Fruit fly (Drosophila melanogaster): Measurements from ENCODE around the gene CG6686.

Gene CG6686

DNA sequence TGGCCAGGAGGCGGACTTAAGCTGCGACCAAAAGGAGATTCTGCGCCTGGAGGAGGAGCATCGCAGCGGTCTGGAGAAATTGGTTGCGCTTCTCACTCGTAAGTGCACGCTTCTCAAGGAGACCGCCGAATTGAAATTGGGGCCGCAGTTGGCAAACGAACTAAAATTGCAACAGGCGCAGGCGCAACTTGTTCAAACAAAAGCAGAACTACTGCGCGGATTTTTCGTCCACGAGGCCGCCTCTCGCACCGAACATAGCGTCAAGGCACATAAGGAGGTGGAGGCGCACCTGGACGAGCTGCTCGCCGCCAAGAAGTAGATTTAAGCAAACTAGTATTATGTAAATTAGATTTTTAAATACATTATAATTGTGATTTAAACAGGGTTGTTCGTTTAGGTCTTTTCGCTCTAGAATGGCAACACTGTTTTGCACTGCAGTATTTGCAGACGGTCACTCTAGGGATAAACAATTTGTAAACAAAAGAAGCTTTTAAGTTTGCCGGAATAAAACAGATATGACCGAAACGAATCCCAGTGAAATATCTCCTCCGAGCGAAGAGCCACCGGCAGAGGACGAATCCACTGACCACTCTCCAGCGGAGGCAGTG is 2.7 kb upstream of the CG6686 start, which contains the start of gene escl:
Gene escl (plus strand): TSS at position 470 of the 608 bp plus-strand sequence.
- peak; percentile 26 for TF ChIP-seq Myb (GFP tag; optimal IDR thresholded peaks at IDR 0.05)
- TF ChIP-seq CG3847 (GFP tag; IDR thresholded peaks at IDR 0.05), result 0 out of 2 replicates have a peak, but pooled peaks have one; percentile 29
- peak; percentile 1 for TF ChIP-seq CoRest (tag; optimal IDR thresholded peaks at IDR 0.05)
- TF ChIP-seq CG15601 (tag; optimal IDR thresholded peaks at IDR 0.05), result no peak
- peak; percentile 75 for TF ChIP-seq E2f2 (GFP tag; IDR thresholded peaks at IDR 0.05)
- peak; percentile 71 for TF ChIP-seq Med (GFP tag)
- TF ChIP-seq MBD-R2 (GFP tag; IDR thresholded peaks at IDR 0.05), result peak; percentile 85
- TF ChIP-seq stwl (tag; optimal IDR thresholded peaks at IDR 0.05), result peak; percentile 41
- no peak for TF ChIP-seq CG12155 (GFP tag; optimal IDR thresholded peaks at IDR 0.05)
- peak in 1 of 2 experiments; percentile 21 for TF ChIP-seq Pdp1 (GFP tag; optimal IDR thresholded peaks at IDR 0.05)
- no peak for TF ChIP-seq usp (GFP tag; optimal IDR thresholded peaks at IDR 0.05)
- peak; percentile 57 for TF ChIP-seq pzg (GFP tag; optimal IDR thresholded peaks at IDR 0.05)
- TF ChIP-seq lab (GFP tag; optimal IDR thresholded peaks at IDR 0.05), result no peak
- TF ChIP-seq CG13287 (GFP tag; IDR thresholded peaks at IDR 0.05; ENCODE audit: partially characterized antibody), result peak; percentile 50
- TF ChIP-seq sens (GFP tag), result peak; percentile 51
- peak; percentile 18 for TF ChIP-seq CG12659 (GFP tag; optimal IDR thresholded peaks at IDR 0.05)
- TF ChIP-seq CG8359 (GFP tag; optimal IDR thresholded peaks at IDR 0.05; ENCODE audit: borderline replicate concordance), result no peak
- TF ChIP-seq chinmo (GFP tag; IDR thresholded peaks at IDR 0.05; ENCODE audit: partially characterized antibody), result peak; percentile 50; the same call in 1 of the 4 replicates
- peak; percentile 94 for TF ChIP-seq CG3281 (GFP tag; optimal IDR thresholded peaks at IDR 0.05)
- TF ChIP-seq Dp (GFP tag; optimal IDR thresholded peaks at IDR 0.05), result peak; percentile 61
- TF ChIP-seq psq (GFP tag; optimal IDR thresholded peaks at IDR 0.05), result no peak
- peak; percentile 90 for TF ChIP-seq vvl (GFP tag; IDR thresholded peaks at IDR 0.05)
- 0 out of 2 replicates have a peak, but pooled peaks have one; percentile 9 for TF ChIP-seq NFAT (GFP tag; IDR thresholded peaks at IDR 0.05)
- TF ChIP-seq CG15479 (GFP tag; optimal IDR thresholded peaks at IDR 0.05), result no peak
- TF ChIP-seq ci (GFP tag; IDR thresholded peaks at IDR 0.05), result 0 out of 3 replicates have a peak, but pooled peaks have one; percentile 5
- peak; percentile 56 for TF ChIP-seq gfzf (GFP tag; optimal IDR thresholded peaks at IDR 0.05)
- peak; percentile 55 for TF ChIP-seq ewg (GFP tag; optimal IDR thresholded peaks at IDR 0.05)
- peak; percentile 14; the same call in 1 of the 2 replicates for TF ChIP-seq CG6689 (GFP tag; IDR thresholded peaks at IDR 0.05)
- peak; percentile 24; the same call in 1 of the 3 replicates for TF ChIP-seq row (GFP tag; IDR thresholded peaks at IDR 0.05)
- no peak for TF ChIP-seq Blimp-1 (GFP tag; optimal IDR thresholded peaks at IDR 0.05)
- TF ChIP-seq CG9932 (GFP tag; IDR thresholded peaks at IDR 0.05), result peak; percentile 38
- TF ChIP-seq unc-4 (GFP tag; IDR thresholded peaks at IDR 0.05; ENCODE audit: partially characterized antibody), result 0 out of 2 replicates have a peak, but pooled peaks have one; percentile 24
- TF ChIP-seq CG15514 (GFP tag; optimal IDR thresholded peaks at IDR 0.05), result peak; percentile 4

DNA sequence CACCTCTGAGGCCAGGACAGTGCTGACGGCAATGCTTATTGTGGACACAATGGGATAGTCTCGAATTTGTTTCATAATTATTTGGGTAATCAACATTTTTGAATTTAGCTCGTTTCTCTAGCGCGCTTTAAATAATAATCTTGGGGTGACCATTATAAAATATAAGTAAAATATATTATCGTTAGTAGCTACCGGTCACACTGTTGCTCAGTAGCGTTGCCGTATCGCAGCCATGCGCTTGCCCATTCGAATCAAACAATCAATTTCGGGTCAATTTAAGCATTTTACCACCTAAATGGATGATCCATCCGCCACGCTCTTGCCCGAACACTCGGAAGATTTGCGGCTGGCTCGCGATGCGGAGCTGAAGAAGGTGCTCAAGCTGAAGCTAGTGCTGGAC is 1.9 kb upstream of the CG6686 start, which contains the start of the genes zuc and dgt2:
Gene zuc (minus strand): TSS at position 154 of the 400 bp plus-strand sequence.
Gene dgt2 (plus strand): TSS at position 208 of the 400 bp plus-strand sequence.
- TF ChIP-seq row (GFP tag; IDR thresholded peaks at IDR 0.05) (peak; percentile 27; the same call in 1 of the 3 replicates), Camta (GFP tag; optimal IDR thresholded peaks at IDR 0.05) (no peak), Gug (GFP tag; IDR thresholded peaks at IDR 0.05) (no peak), CG5953 (GFP tag; IDR thresholded peaks at IDR 0.05) (no peak), lab (GFP tag; optimal IDR thresholded peaks at IDR 0.05) (no peak), CG13624 (GFP tag; optimal IDR thresholded peaks at IDR 0.05) (no peak), Tbp (GFP tag; optimal IDR thresholded peaks at IDR 0.05) (no peak), HLH54F (GFP tag; optimal IDR thresholded peaks at IDR 0.05) (no peak), GATAe (GFP tag; conservative IDR thresholded peaks at IDR 0.05) (no peak), mld (GFP tag; IDR thresholded peaks at IDR 0.05; ENCODE audit: partially characterized antibody) (no peak), ATbp (GFP tag; optimal IDR thresholded peaks at IDR 0.05) (no peak), CG2116 (GFP tag; optimal IDR thresholded peaks at IDR 0.05) (peak; percentile 21), Xbp1 (GFP tag; optimal IDR thresholded peaks at IDR 0.05) (no peak), Nf-YA (GFP tag; IDR thresholded peaks at IDR 0.05) (no peak), ac (GFP tag; optimal IDR thresholded peaks at IDR 0.05) (no peak), CG34422 (GFP tag; IDR thresholded peaks at IDR 0.05) (no peak), NfI (GFP tag; optimal IDR thresholded peaks at IDR 0.05) (no peak), CG8944 (GFP tag; optimal IDR thresholded peaks at IDR 0.05) (no peak), vnd (GFP tag; IDR thresholded peaks at IDR 0.05; ENCODE audit: partially characterized antibody) (0 out of 3 replicates have a peak, but pooled peaks have one; percentile 29)

Data from whole organism, embryonic.